Fruit fly (Drosophila melanogaster): ENCODE data around the gene CG32986.

The CG32986 gene

dm6 chr2L:8894224-8894623, 31.6 kb downstream of the CG32986 start (continued):
- TF ChIP-seq Pdp1 (GFP tag; optimal IDR thresholded peaks at IDR 0.05) (peak; percentile 21 to 53), CG12071 (GFP tag; optimal IDR thresholded peaks at IDR 0.05) (peak; percentile 33), CG17328 (GFP tag; IDR thresholded peaks at IDR 0.05) (no peak), grau (tag; optimal IDR thresholded peaks at IDR 0.05) (peak; percentile 53), Dfd (GFP tag; optimal IDR thresholded peaks at IDR 0.05) (no peak), en (GFP tag; optimal IDR thresholded peaks at IDR 0.05) (no peak), CG11504 (tag; optimal IDR thresholded peaks at IDR 0.05) (peak; percentile 33), CG2120 (GFP tag; optimal IDR thresholded peaks at IDR 0.05) (peak; percentile 79), CG12659 (GFP tag; optimal IDR thresholded peaks at IDR 0.05) (peak; percentile 32), CG13296 (GFP tag; optimal IDR thresholded peaks at IDR 0.05) (peak; percentile 4), gce (GFP tag; IDR thresholded peaks at IDR 0.05) (no peak), lilli (GFP tag; optimal IDR thresholded peaks at IDR 0.05) (peak; percentile 67), Bteb2 (GFP tag; optimal IDR thresholded peaks at IDR 0.05) (peak; percentile 17), CG8359 (GFP tag; optimal IDR thresholded peaks at IDR 0.05; ENCODE audit: borderline replicate concordance) (no peak), CG1603 (tag; optimal IDR thresholded peaks at IDR 0.05) (peak; percentile 11), chinmo (GFP tag; IDR thresholded peaks at IDR 0.05; ENCODE audit: partially characterized antibody) (no peak), CG1233 (GFP tag; optimal IDR thresholded peaks at IDR 0.05) (peak; percentile 28), Chrac-16 (GFP tag; optimal IDR thresholded peaks at IDR 0.05) (peak; percentile 28), CG14441 (GFP tag; IDR thresholded peaks at IDR 0.05) (peak; percentile 70), HHEX (GFP tag; optimal IDR thresholded peaks at IDR 0.05) (peak; percentile 19), CG14014 (GFP tag; IDR thresholded peaks at IDR 0.05) (peak; percentile 80), Sox100B (GFP tag; optimal IDR thresholded peaks at IDR 0.05) (no peak), CG6689 (GFP tag; IDR thresholded peaks at IDR 0.05) (peak; percentile 26; the same call in 1 of the 2 replicates), CG8924 (tag; optimal IDR thresholded peaks at IDR 0.05) (peak; percentile 10), GATAe (GFP tag; conservative IDR thresholded peaks at IDR 0.05) (no peak), bab2 (GFP tag; optimal IDR thresholded peaks at IDR 0.05) (peak; percentile 12), CG3847 (GFP tag; IDR thresholded peaks at IDR 0.05) (peak; percentile 46), ro (GFP tag; IDR thresholded peaks at IDR 0.05) (no peak), CG10274 (GFP tag; optimal IDR thresholded peaks at IDR 0.05) (peak; percentile 31), lmd (GFP tag; IDR thresholded peaks at IDR 0.05) (peak; percentile 66; the same call in 1 of the 2 replicates), CG3281 (GFP tag; optimal IDR thresholded peaks at IDR 0.05) (peak; percentile 68), pita (GFP tag; optimal IDR thresholded peaks at IDR 0.05) (no peak), CG11560 (tag; IDR thresholded peaks at IDR 0.05) (peak; percentile 55; the same call in 2 of the 3 replicates), CG10543 (GFP tag; optimal IDR thresholded peaks at IDR 0.05) (no peak), CG1647 (GFP tag; optimal IDR thresholded peaks at IDR 0.05) (peak; percentile 50), shn (GFP tag; optimal IDR thresholded peaks at IDR 0.05) (no peak), CG17361 (GFP tag; IDR thresholded peaks at IDR 0.05) (0 out of 3 replicates have a peak, but pooled peaks have one; percentile 33)

dm6 chr2L:8897954-8898713, 35.6 kb downstream of the CG32986 start:
- TF ChIP-seq CG13287 (GFP tag; IDR thresholded peaks at IDR 0.05; ENCODE audit: partially characterized antibody) (no peak), sug (tag; optimal IDR thresholded peaks at IDR 0.05) (peak; percentile 42), Ravus (GFP tag; IDR thresholded peaks at IDR 0.05) (no peak), ci (GFP tag; IDR thresholded peaks at IDR 0.05) (peak; percentile 44; the same call in 1 of the 3 replicates), CG7556 (GFP tag; optimal IDR thresholded peaks at IDR 0.05) (peak; percentile 51), ac (GFP tag; optimal IDR thresholded peaks at IDR 0.05) (no peak), slbo (GFP tag; IDR thresholded peaks at IDR 0.05) (peak; percentile 42; the same call in 1 of the 2 replicates), CG4707 (GFP tag; optimal IDR thresholded peaks at IDR 0.05) (no peak), Abd-B (GFP tag; optimal IDR thresholded peaks at IDR 0.05) (peak; percentile 27), D19B (GFP tag; optimal IDR thresholded peaks at IDR 0.05) (peak; percentile 25), Oaz (GFP tag; IDR thresholded peaks at IDR 0.05) (0 out of 2 replicates have a peak, but pooled peaks have one; percentile 28), repo (GFP tag; optimal IDR thresholded peaks at IDR 0.05) (no peak), Fer3 (tag; optimal IDR thresholded peaks at IDR 0.05) (peak; percentile 43), unpg (GFP tag; optimal IDR thresholded peaks at IDR 0.05) (peak; percentile 63)

All from whole organism, embryonic.